Worm (Caenorhabditis elegans): ENCODE results near the gene nhr-96.

ce11 chrV:2226903-2227302, 6.4 kb upstream of the nhr-96 start, which contains the start of gene nhr-18:
- TF ChIP-seq dao-5 (tag; optimal IDR thresholded peaks at IDR 0.05) = no peak
- TF ChIP-seq him-1 (tag; optimal IDR thresholded peaks at IDR 0.05) = no peak
